Worm (Caenorhabditis elegans) whole organism, L3 larva: ENCODE data around the gene exos-2.

Experiments
- aly-2 ChIP-seq: fragments of 150-350 bp; optimal IDR thresholded peaks from 2 replicates; lab custom pipeline; 2014; ENCODE audit warnings: missing biosample characterization, missing genetic modification characterization
- ama-1 ChIP-seq: fragments of 150-350 bp; optimal IDR thresholded peaks from 2 replicates; lab custom pipeline; 2018
- elt-1 ChIP-seq: fragments of 150-350 bp; optimal IDR thresholded peaks from 2 replicates; lab custom pipeline; 2014; ENCODE audit warnings: missing biosample characterization, missing genetic modification characterization
- lsy-12 ChIP-seq: sonication (generic microtip); optimal IDR thresholded peaks from 2 replicates; lab custom pipeline; 2016; ENCODE audit warnings: mild to moderate bottlenecking, missing genetic modification characterization, missing compliant biosample characterization
- nfya-1 ChIP-seq: sonication (generic microtip); optimal IDR thresholded peaks from 2 replicates; lab custom pipeline; 2017; ENCODE audit warnings: missing genetic modification characterization, mild to moderate bottlenecking, missing compliant biosample characterization, antibody characterized with exemption, moderate library complexity; ENCODE audit not compliant: insufficient read depth

ce11 chrIV:6383970-6384369 is 31.3 kb upstream of the exos-2 start, which contains the start of gene shl-1:
- TF ChIP-seq aly-2, result no peak
- no peak for TF ChIP-seq lsy-12 (tag; lab: Kevin White, UChicago)
- no peak for TF ChIP-seq ama-1 (lab: Kevin White, UChicago)
- no peak for TF ChIP-seq nfya-1 (tag; lab: Kevin White, UChicago)
- TF ChIP-seq elt-1, result no peak
